Worm (Caenorhabditis elegans) whole organism, L2 larva: ENCODE data around the gene lrch-1.
A peak's percentile ranks its signal among the peaks of the same experiment; 100 is the strongest.

Source experiments
- C34F6.9 ChIP-seq: fragments of 150-350 bp; optimal IDR thresholded peaks from 2 replicates; lab custom pipeline; 2014; ENCODE audit warnings: missing biosample characterization, missing genetic modification characterization
- F13H6.1 ChIP-seq: sonication (generic microtip); optimal IDR thresholded peaks from 2 replicates; lab custom pipeline; 2016; ENCODE audit warnings: missing genetic modification characterization, missing compliant biosample characterization
- R02D3.7 ChIP-seq: fragments of 150-350 bp; optimal IDR thresholded peaks from 2 replicates; lab custom pipeline; 2014; ENCODE audit warnings: missing biosample characterization, missing genetic modification characterization
- Y55F3AM.14 ChIP-seq: fragments of 200-800 bp; sonication (Bioruptor generic); optimal IDR thresholded peaks from 2 replicates; lab custom pipeline; 2018; ENCODE audit warnings: mild to moderate bottlenecking, missing genetic modification characterization, missing compliant biosample characterization
- ZK546.5 ChIP-seq: sonication (generic microtip); optimal IDR thresholded peaks from 2 replicates; lab custom pipeline; 2017; ENCODE audit warnings: missing biosample characterization, missing genetic modification characterization
- alr-1 ChIP-seq: fragments of 150-350 bp; optimal IDR thresholded peaks from 2 replicates; lab custom pipeline; 2014; ENCODE audit warnings: missing biosample characterization, missing genetic modification characterization
- aly-2 ChIP-seq: fragments of 150-350 bp; optimal IDR thresholded peaks from 2 replicates; lab custom pipeline; 2014; ENCODE audit warnings: missing biosample characterization, missing genetic modification characterization
- ama-1 ChIP-seq: fragments of 150-350 bp; optimal IDR thresholded peaks from 2 replicates; lab custom pipeline; 2018; ENCODE audit warnings: inconsistent platforms
- blmp-1 ChIP-seq: sonication (generic microtip); optimal IDR thresholded peaks from 2 replicates; lab custom pipeline; 2017; ENCODE audit warnings: missing genetic modification characterization, mild to moderate bottlenecking, missing compliant biosample characterization, antibody characterized with exemption, moderate library complexity; ENCODE audit not compliant: insufficient read depth
- ceh-16 ChIP-seq: fragments of 150-350 bp; optimal IDR thresholded peaks from 2 replicates; lab custom pipeline; 2014; ENCODE audit warnings: missing biosample characterization, missing genetic modification characterization
- ceh-82 ChIP-seq: fragments of 150-350 bp; optimal IDR thresholded peaks from 2 replicates; lab custom pipeline; 2014; ENCODE audit warnings: missing biosample characterization, missing genetic modification characterization
- crh-2 ChIP-seq: sonication (generic microtip); optimal IDR thresholded peaks from 2 replicates; lab custom pipeline; 2017; ENCODE audit warnings: missing biosample characterization, missing genetic modification characterization
- dmd-4 ChIP-seq: sonication (generic microtip); optimal IDR thresholded peaks from 2 replicates; lab custom pipeline; 2017; ENCODE audit warnings: missing biosample characterization, missing genetic modification characterization
- egl-27 ChIP-seq: sonication (generic microtip); optimal IDR thresholded peaks from 3 replicates; lab custom pipeline; 2017; ENCODE audit warnings: missing biosample characterization, missing genetic modification reagents, missing genetic modification characterization
- elt-1 ChIP-seq: fragments of 150-350 bp; optimal IDR thresholded peaks from 2 replicates; lab custom pipeline; 2014; ENCODE audit warnings: missing biosample characterization, missing genetic modification characterization
- elt-3 ChIP-seq: sonication (generic microtip); optimal IDR thresholded peaks from 2 replicates; lab custom pipeline; 2017; ENCODE audit warnings: missing biosample characterization, missing genetic modification characterization
- fos-1 ChIP-seq: fragments of 150-350 bp; optimal IDR thresholded peaks from 2 replicates; lab custom pipeline; 2014; ENCODE audit warnings: missing biosample characterization, missing genetic modification characterization
- gmeb-1 ChIP-seq: fragments of 150-350 bp; optimal IDR thresholded peaks from 2 replicates; lab custom pipeline; 2014; ENCODE audit warnings: missing biosample characterization, missing genetic modification characterization
- lin-11 ChIP-seq: fragments of 150-350 bp; sonication (generic microtip); optimal IDR thresholded peaks from 2 replicates; lab custom pipeline; 2014; ENCODE audit warnings: missing biosample characterization, missing genetic modification characterization, inconsistent platforms, mixed read lengths
- lin-13 ChIP-seq: fragments of 150-350 bp; optimal IDR thresholded peaks from 2 replicates; lab custom pipeline; 2014; ENCODE audit warnings: missing biosample characterization, missing genetic modification reagents, missing genetic modification characterization
- lin-39 ChIP-seq: fragments of 150-350 bp; optimal IDR thresholded peaks from 2 replicates; lab custom pipeline; 2014; ENCODE audit warnings: missing biosample characterization, missing genetic modification reagents, missing genetic modification characterization
- lsy-2 ChIP-seq, 2 experiments: fragments of 150-350 bp in 1 of 2; sonication (generic microtip) in 1 of 2; optimal IDR thresholded peaks; 2 replicates each; lab custom pipeline; 2014 to 2017; ENCODE audit warnings: missing biosample characterization in 2 of 2, missing genetic modification characterization in 2 of 2
- mab-5 ChIP-seq: fragments of 150-350 bp; optimal IDR thresholded peaks from 2 replicates; lab custom pipeline; 2014; ENCODE audit warnings: missing biosample characterization, missing genetic modification characterization
- mbf-1 ChIP-seq: sonication (generic microtip); optimal IDR thresholded peaks from 2 replicates; lab custom pipeline; 2017; ENCODE audit warnings: missing biosample characterization, missing genetic modification characterization
- mdl-1 ChIP-seq, 2 experiments: fragments of 150-350 bp in 1 of 2; sonication (generic microtip) in 1 of 2; optimal IDR thresholded peaks; 2 replicates each; lab custom pipeline; 2017; ENCODE audit warnings: missing biosample characterization in 2 of 2, missing genetic modification characterization in 2 of 2
- nhr-10 ChIP-seq: sonication (generic microtip); optimal IDR thresholded peaks from 2 replicates; lab custom pipeline; 2017; ENCODE audit warnings: missing biosample characterization, missing genetic modification characterization
- nhr-11 ChIP-seq: fragments of 150-350 bp; optimal IDR thresholded peaks from 2 replicates; lab custom pipeline; 2014; ENCODE audit warnings: missing biosample characterization, missing genetic modification characterization
- nhr-12 ChIP-seq: fragments of 150-350 bp; optimal IDR thresholded peaks from 2 replicates; lab custom pipeline; 2014; ENCODE audit warnings: missing biosample characterization, missing genetic modification characterization
- nhr-129 ChIP-seq: fragments of 150-350 bp; optimal IDR thresholded peaks from 2 replicates; lab custom pipeline; 2014; ENCODE audit warnings: missing biosample characterization, missing genetic modification characterization
- nhr-21 ChIP-seq: fragments of 150-350 bp; optimal IDR thresholded peaks from 2 replicates; lab custom pipeline; 2014; ENCODE audit warnings: missing biosample characterization, missing genetic modification characterization
- nhr-23 ChIP-seq: fragments of 150-350 bp; optimal IDR thresholded peaks from 2 replicates; lab custom pipeline; 2014; ENCODE audit warnings: missing biosample characterization, missing genetic modification reagents, missing genetic modification characterization
- nhr-237 ChIP-seq: fragments of 150-350 bp; optimal IDR thresholded peaks from 2 replicates; lab custom pipeline; 2014; ENCODE audit warnings: missing biosample characterization, missing genetic modification characterization
- nhr-25 ChIP-seq: fragments of 150-350 bp; sonication (generic microtip); optimal IDR thresholded peaks from 3 replicates; lab custom pipeline; 2014; ENCODE audit warnings: missing biosample characterization, missing genetic modification characterization
- nhr-6 ChIP-seq: fragments of 150-350 bp; optimal IDR thresholded peaks from 2 replicates; lab custom pipeline; 2014; ENCODE audit warnings: missing biosample characterization, missing genetic modification characterization
- nhr-77 ChIP-seq: fragments of 150-350 bp; optimal IDR thresholded peaks from 2 replicates; lab custom pipeline; 2014; ENCODE audit warnings: missing biosample characterization, missing genetic modification characterization
- peb-1 ChIP-seq: fragments of 150-350 bp; optimal IDR thresholded peaks from 2 replicates; lab custom pipeline; 2014; ENCODE audit warnings: missing biosample characterization, missing genetic modification characterization
- sem-4 ChIP-seq: fragments of 150-350 bp; optimal IDR thresholded peaks from 2 replicates; lab custom pipeline; 2014; ENCODE audit warnings: missing biosample characterization, missing genetic modification reagents, missing genetic modification characterization
- skn-1 ChIP-seq: sonication (generic microtip); optimal IDR thresholded peaks from 2 replicates; lab custom pipeline; 2017; ENCODE audit warnings: missing biosample characterization, missing genetic modification characterization
- sma-3 ChIP-seq: sonication (generic microtip); optimal IDR thresholded peaks from 2 replicates; lab custom pipeline; 2016; ENCODE audit warnings: missing genetic modification reagents, missing genetic modification characterization, missing compliant biosample characterization
- sma-9 ChIP-seq, 2 experiments: fragments of 150-350 bp in 1 of 2; sonication (generic microtip) in 1 of 2; optimal IDR thresholded peaks; 2 replicates each; lab custom pipeline; 2014 to 2016; ENCODE audit warnings: missing genetic modification characterization in 2 of 2, mild to moderate bottlenecking in 1 of 2, missing biosample characterization in 1 of 2, missing compliant biosample characterization in 1 of 2, missing genetic modification reagents in 1 of 2, moderate library complexity in 1 of 2
- snpc-4 ChIP-seq: fragments of 150-350 bp; optimal IDR thresholded peaks from 2 replicates; lab custom pipeline; 2014; ENCODE audit warnings: missing biosample characterization, missing genetic modification characterization
- unc-39 ChIP-seq: fragments of 150-350 bp; optimal IDR thresholded peaks from 2 replicates; lab custom pipeline; 2014; ENCODE audit warnings: missing biosample characterization, missing genetic modification characterization
- unc-55 ChIP-seq: fragments of 150-350 bp; sonication (generic microtip); optimal IDR thresholded peaks from 3 replicates; lab custom pipeline; 2014; ENCODE audit warnings: missing biosample characterization, missing genetic modification reagents, missing genetic modification characterization
- unc-62 ChIP-seq: fragments of 150-350 bp; optimal IDR thresholded peaks from 2 replicates; lab custom pipeline; 2014; ENCODE audit warnings: missing biosample characterization, missing genetic modification reagents, missing genetic modification characterization
- zag-1 ChIP-seq: fragments of 150-350 bp; optimal IDR thresholded peaks from 2 replicates; lab custom pipeline; 2014; ENCODE audit warnings: missing biosample characterization, missing genetic modification characterization
- ztf-1 ChIP-seq: fragments of 200-800 bp; sonication (Bioruptor generic); conservative IDR thresholded peaks from 2 replicates; pipeline ENCODE4 v1.3.6; 2022; ENCODE audit warnings: missing genetic modification characterization, missing compliant biosample characterization
- ztf-11 ChIP-seq: sonication (generic microtip); optimal IDR thresholded peaks from 2 replicates; lab custom pipeline; 2017; ENCODE audit warnings: missing biosample characterization, missing genetic modification characterization
- ztf-4 ChIP-seq: fragments of 150-350 bp; optimal IDR thresholded peaks from 2 replicates; lab custom pipeline; 2014; ENCODE audit warnings: missing biosample characterization, missing genetic modification characterization

lrch-1 gene

ce11 chrX:6255561-6255960 is 39.1 kb upstream of the lrch-1 start (continued):
- no peak for TF ChIP-seq nhr-23 (tag; lab: Kevin White, UChicago)
- no peak for TF ChIP-seq unc-62 (GFP tag; lab: Kevin White, UChicago)
- no peak for TF ChIP-seq dmd-4 (tag; lab: Kevin White, UChicago)
- TF ChIP-seq ztf-11 = no peak

- TF ChIP-seq nhr-25 (tag; lab: Kevin White, UChicago) (no peak), nhr-21 (tag; lab: Kevin White, UChicago) (no peak), aly-2 (tag; lab: Kevin White, UChicago) (no peak), ztf-1 (GFP tag; lab: Robert Waterston, UW) (no peak), alr-1 (no peak), blmp-1 (tag; lab: Kevin White, UChicago) (peak; percentile 12)
Observed at ce11 chrX:6254671-6255031, 38.2 kb upstream of the lrch-1 start.

ce11 chrX:6253899-6254670 is 37.6 kb upstream of the lrch-1 start:
- TF ChIP-seq nhr-6 = no peak
- peak; percentile 58 for TF ChIP-seq crh-2 (tag; lab: Kevin White, UChicago)
- no peak for TF ChIP-seq elt-1 (tag; lab: Kevin White, UChicago)
- peak in 1 of 2 experiments; percentile 61 for TF ChIP-seq lsy-2 (tag; optimal IDR thresholded peaks at IDR 0.05; lab: Kevin White, UChicago)
- no peak for TF ChIP-seq skn-1 (tag; lab: Kevin White, UChicago)
- TF ChIP-seq fos-1 (tag; lab: Kevin White, UChicago) = peak; percentile 51
- TF ChIP-seq snpc-4 = no peak
- no peak for TF ChIP-seq ZK546.5 (tag; lab: Kevin White, UChicago)
- no peak for TF ChIP-seq ztf-1 (GFP tag; lab: Robert Waterston, UW)
- TF ChIP-seq gmeb-1 (tag; lab: Kevin White, UChicago) = no peak
- TF ChIP-seq nhr-25 (tag; lab: Kevin White, UChicago) = peak; percentile 68
- TF ChIP-seq R02D3.7 (tag; lab: Kevin White, UChicago) = no peak
- no peak for TF ChIP-seq mab-5 (tag; lab: Kevin White, UChicago)
- no peak for TF ChIP-seq egl-27 (tag; lab: Kevin White, UChicago)
- no peak for TF ChIP-seq aly-2 (tag; lab: Kevin White, UChicago)
- TF ChIP-seq nhr-11 (tag; lab: Kevin White, UChicago) = peak; percentile 30
- TF ChIP-seq elt-3 (tag; lab: Kevin White, UChicago) = no peak
- TF ChIP-seq lin-11 (tag; lab: Kevin White, UChicago) = no peak
- no peak for TF ChIP-seq unc-55
- TF ChIP-seq C34F6.9 (tag; lab: Kevin White, UChicago) = no peak
- peak; percentile 88 for TF ChIP-seq ztf-4 (tag; lab: Kevin White, UChicago)
- peak; percentile 15 for TF ChIP-seq sma-3 (GFP tag; lab: Kevin White, UChicago)
- TF ChIP-seq nhr-23 (tag; lab: Kevin White, UChicago) = no peak
- TF ChIP-seq zag-1 (tag; lab: Kevin White, UChicago) = no peak
- peak; percentile 68 for TF ChIP-seq sma-9 (GFP tag; optimal IDR thresholded peaks at IDR 0.05; lab: Kevin White, UChicago)
- TF ChIP-seq sma-9 (tag; optimal IDR thresholded peaks at IDR 0.05; lab: Kevin White, UChicago) = no peak
- peak; percentile 58 for TF ChIP-seq lin-13 (GFP tag; lab: Kevin White, UChicago)
- no peak for TF ChIP-seq dmd-4 (tag; lab: Kevin White, UChicago)
- TF ChIP-seq unc-39 = no peak
- no peak for TF ChIP-seq ztf-11
- TF ChIP-seq peb-1 (tag; lab: Kevin White, UChicago) = no peak
- no peak for TF ChIP-seq alr-1
- TF ChIP-seq blmp-1 (tag; lab: Kevin White, UChicago) = peak; percentile 52
- no peak for TF ChIP-seq nhr-237 (tag; lab: Kevin White, UChicago)
- peak; percentile 78 for TF ChIP-seq sem-4 (tag; lab: Kevin White, UChicago)
- no peak for TF ChIP-seq unc-62 (GFP tag; lab: Kevin White, UChicago)
- peak; percentile 58 for TF ChIP-seq Y55F3AM.14 (GFP tag; lab: Kevin White, UChicago)
- TF ChIP-seq nhr-10 (tag; lab: Kevin White, UChicago) = peak; percentile 33
- peak in 1 of 2 experiments; percentile 33 for TF ChIP-seq mdl-1 (tag; optimal IDR thresholded peaks at IDR 0.05; lab: Kevin White, UChicago)
- TF ChIP-seq nhr-129 (tag; lab: Kevin White, UChicago) = peak; percentile 98
- TF ChIP-seq F13H6.1 (tag; lab: Kevin White, UChicago) = peak; percentile 64
- TF ChIP-seq ceh-16 (tag; lab: Kevin White, UChicago) = no peak
- no peak for TF ChIP-seq nhr-77 (tag; lab: Kevin White, UChicago)
- no peak for TF ChIP-seq lin-39 (tag; lab: Kevin White, UChicago)
- TF ChIP-seq ama-1 (lab: Kevin White, UChicago) = peak; percentile 91
- no peak for TF ChIP-seq nhr-12 (tag; lab: Kevin White, UChicago)
- peak; percentile 52 for TF ChIP-seq nhr-21 (tag; lab: Kevin White, UChicago)
- no peak for TF ChIP-seq mbf-1 (tag; lab: Kevin White, UChicago)
- no peak for TF ChIP-seq ceh-82 (tag; lab: Kevin White, UChicago)
